Worm (Caenorhabditis elegans) whole organism, L1 larva: ENCODE results near the gene tbx-37.

Experiments
- aly-2 ChIP-seq: fragments of 150-350 bp; optimal IDR thresholded peaks from 2 replicates; lab custom pipeline; 2014; ENCODE audit warnings: missing biosample characterization, missing genetic modification characterization
- blmp-1 ChIP-seq: fragments of 150-350 bp; optimal IDR thresholded peaks from 2 replicates; lab custom pipeline; 2014; ENCODE audit warnings: missing biosample characterization, missing genetic modification characterization
- efl-1 ChIP-seq, 4 experiments: fragments of 150-350 bp; optimal IDR thresholded peaks in 3 of 4; peaks in 1 of 4; 1 replicate in 1 of 4; 2 replicates in 3 of 4; lab custom pipeline; 2014; ENCODE audit warnings: missing biosample characterization in 2 of 4, missing genetic modification characterization in 2 of 4, missing genetic modification reagents in 2 of 4
- lir-3 ChIP-seq: sonication (generic microtip); optimal IDR thresholded peaks from 2 replicates; lab custom pipeline; 2016; ENCODE audit warnings: mild to moderate bottlenecking, missing genetic modification characterization, moderate library complexity, missing compliant biosample characterization; ENCODE audit not compliant: poor library complexity
- pag-3 ChIP-seq: sonication (generic microtip); optimal IDR thresholded peaks from 2 replicates; lab custom pipeline; 2017; ENCODE audit warnings: missing genetic modification characterization, mild to moderate bottlenecking, missing compliant biosample characterization, antibody characterized with exemption, borderline replicate concordance; ENCODE audit not compliant: insufficient read depth
- snu-23 ChIP-seq: sonication (generic microtip); optimal IDR thresholded peaks from 2 replicates; lab custom pipeline; 2016; ENCODE audit warnings: missing genetic modification characterization, missing compliant biosample characterization
- sptf-1 ChIP-seq: fragments of 150-350 bp; optimal IDR thresholded peaks from 2 replicates; lab custom pipeline; 2014; ENCODE audit warnings: missing biosample characterization, missing genetic modification characterization

DNA sequence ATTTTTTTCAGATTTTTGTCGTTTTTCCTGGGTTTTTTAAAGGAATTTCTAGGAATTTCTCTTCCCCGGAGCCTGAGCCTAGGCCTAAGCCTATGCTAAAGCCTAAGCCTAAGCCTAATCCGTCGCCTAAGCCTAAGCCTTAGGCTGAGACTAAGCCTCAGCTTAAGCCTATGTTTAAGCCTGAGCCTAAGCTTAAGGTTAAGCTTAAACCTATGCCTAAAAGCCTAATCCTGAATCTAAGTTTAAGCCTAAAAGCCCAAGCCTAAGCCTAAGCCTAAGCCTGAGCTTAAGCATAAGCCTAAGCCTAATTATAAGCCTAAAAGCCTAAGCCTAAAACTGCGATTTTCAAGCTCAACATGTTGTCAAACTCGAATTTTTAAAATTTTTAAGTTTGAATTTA lies 32.8 kb downstream of the tbx-37 start:
- TF ChIP-seq pag-3 (tag; lab: Kevin White, UChicago) (no peak), efl-1 (optimal IDR thresholded peaks at IDR 0.05; lab: Kevin White, UChicago) (no peak), efl-1 (GFP tag; optimal IDR thresholded peaks at IDR 0.05 in 1 of 2; lab: Kevin White, UChicago) (no peak), aly-2 (tag; lab: Kevin White, UChicago) (no peak), blmp-1 (no peak), lir-3 (no peak), snu-23 (GFP tag; lab: Kevin White, UChicago) (no peak), sptf-1 (tag; lab: Kevin White, UChicago) (no peak)
